Fruit fly (Drosophila melanogaster) whole organism, adult: Measurements from ENCODE around the gene CG7382.

ENCODE experiments used
- CG11617 ChIP-seq: fragments of 200-800 bp; sonication (Bioruptor generic); optimal IDR thresholded peaks from 2 replicates; lab custom pipeline; 2017; ENCODE audit warnings: mild to moderate bottlenecking, missing biosample characterization, missing genetic modification reagents, missing genetic modification characterization
- CG12768 ChIP-seq: fragments of 200-800 bp; sonication (Bioruptor generic); optimal IDR thresholded peaks from 2 replicates; lab custom pipeline; 2017; ENCODE audit warnings: missing biosample characterization, missing genetic modification characterization, mild to moderate bottlenecking, moderate library complexity, missing genetic modification reagents
- CG14711 ChIP-seq: fragments of 200-800 bp; sonication (Bioruptor generic); optimal IDR thresholded peaks from 2 replicates; lab custom pipeline; 2018; ENCODE audit warnings: missing biosample characterization, mild to moderate bottlenecking, missing genetic modification characterization, moderate library complexity
- CG1620 ChIP-seq: fragments of 200-800 bp; sonication (Bioruptor generic); optimal IDR thresholded peaks from 2 replicates; lab custom pipeline; 2016; ENCODE audit warnings: missing biosample characterization, missing genetic modification characterization
- CG33017 ChIP-seq: fragments of 200-800 bp; sonication (Bioruptor generic); optimal IDR thresholded peaks from 2 replicates; lab custom pipeline; 2018; ENCODE audit warnings: missing biosample characterization, mild to moderate bottlenecking, missing genetic modification characterization, moderate library complexity
- CG5204 ChIP-seq: fragments of 200-800 bp; sonication (Bioruptor generic); optimal IDR thresholded peaks from 2 replicates; lab custom pipeline; 2016; ENCODE audit warnings: missing biosample characterization, missing genetic modification characterization
- CG7045 ChIP-seq: fragments of 200-800 bp; sonication (Bioruptor generic); optimal IDR thresholded peaks from 2 replicates; lab custom pipeline; 2017; ENCODE audit warnings: missing biosample characterization, mild to moderate bottlenecking, missing genetic modification characterization
- CG7101 ChIP-seq: fragments of 200-800 bp; sonication (Bioruptor generic); optimal IDR thresholded peaks from 2 replicates; lab custom pipeline; 2018; ENCODE audit warnings: missing biosample characterization, mild to moderate bottlenecking, missing genetic modification characterization, moderate library complexity
- Clk ChIP-seq: fragments of 200-800 bp; sonication (Bioruptor generic); optimal IDR thresholded peaks from 2 replicates; lab custom pipeline; 2017; ENCODE audit warnings: missing biosample characterization, missing genetic modification characterization
- Crg-1 ChIP-seq: fragments of 200-800 bp; sonication (Bioruptor generic); optimal IDR thresholded peaks from 2 replicates; lab custom pipeline; 2016; ENCODE audit warnings: missing biosample characterization, missing genetic modification characterization
- Hr96 ChIP-seq: fragments of 200-800 bp; sonication (Bioruptor generic); optimal IDR thresholded peaks from 2 replicates; lab custom pipeline; 2016; ENCODE audit warnings: missing biosample characterization, missing genetic modification characterization
- Mnt ChIP-seq: fragments of 200-800 bp; sonication (Bioruptor generic); optimal IDR thresholded peaks from 2 replicates; lab custom pipeline; 2016; ENCODE audit warnings: missing biosample characterization, mild to moderate bottlenecking, missing genetic modification characterization
- bab1 ChIP-seq: fragments of 200-800 bp; sonication (Bioruptor generic); optimal IDR thresholded peaks from 3 replicates; lab custom pipeline; 2019; ENCODE audit warnings: missing biosample characterization, mild to moderate bottlenecking, missing genetic modification characterization, moderate library complexity
- cic ChIP-seq: fragments of 200-800 bp; sonication (Bioruptor generic); optimal IDR thresholded peaks from 2 replicates; lab custom pipeline; 2017; ENCODE audit warnings: missing biosample characterization, mild to moderate bottlenecking, missing genetic modification characterization, moderate library complexity
- cnc ChIP-seq, 2 experiments: fragments of >200 bp; optimal IDR thresholded peaks; 2 replicates each; lab custom pipeline; 2017
- kay ChIP-seq: fragments of 200-800 bp; sonication (Bioruptor generic); peaks from one replicate; lab custom pipeline; 2016; ENCODE audit warnings: missing biosample characterization, missing genetic modification characterization, borderline replicate concordance
- ovo ChIP-seq: fragments of 200-800 bp; sonication (Bioruptor generic); optimal IDR thresholded peaks from 2 replicates; lab custom pipeline; 2016; ENCODE audit warnings: missing biosample characterization, missing genetic modification characterization
- pad ChIP-seq: fragments of 200-800 bp; sonication (Bioruptor generic); optimal IDR thresholded peaks from 3 replicates; lab custom pipeline; 2017; ENCODE audit warnings: missing biosample characterization, missing genetic modification characterization, mild to moderate bottlenecking, moderate library complexity, missing genetic modification reagents
- tj ChIP-seq: fragments of 200-800 bp; sonication (Bioruptor generic); optimal IDR thresholded peaks from 3 replicates; lab custom pipeline; 2017; ENCODE audit warnings: missing biosample characterization, mild to moderate bottlenecking, missing genetic modification characterization, moderate library complexity
- toe ChIP-seq: fragments of 200-800 bp; sonication (Bioruptor generic); optimal IDR thresholded peaks from 2 replicates; lab custom pipeline; 2016; ENCODE audit warnings: missing biosample characterization, missing genetic modification characterization

CG7382 gene

DNA sequence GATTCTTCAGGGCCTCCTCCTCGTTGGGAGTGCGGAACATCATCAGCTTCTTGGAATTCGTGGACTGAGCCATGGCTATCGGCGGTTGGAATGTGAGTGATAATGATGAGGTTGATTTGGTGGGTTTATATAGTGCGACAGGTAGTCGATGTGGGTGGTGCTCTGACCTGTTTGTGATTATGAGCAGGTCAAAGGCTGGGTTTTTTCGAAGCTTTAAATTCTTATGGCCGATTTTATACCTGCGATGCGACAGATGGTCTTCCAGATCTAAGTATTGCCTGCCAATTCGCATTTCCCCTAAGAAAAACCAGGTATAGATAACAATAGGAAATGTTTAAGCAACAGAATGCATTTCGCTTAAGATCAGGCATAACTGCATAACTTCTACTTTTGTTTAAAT lies 31.0 kb upstream of the CG7382 start, which contains the start of gene CG14014:
Gene CG14014, minus strand, starts transcription at position 101 of the 400 bp plus-strand sequence.
- TF ChIP-seq Hr96 (GFP tag; lab: Kevin White, UChicago) (no peak), CG12768 (GFP tag; lab: Kevin White, UChicago) (no peak), tj (GFP tag; lab: Kevin White, UChicago) (no peak), cnc (optimal IDR thresholded peaks at IDR 0.05; lab: Kevin White, UChicago) (no peak), CG1620 (no peak), Clk (GFP tag; lab: Kevin White, UChicago) (no peak), cic (GFP tag; lab: Kevin White, UChicago) (no peak), CG5204 (GFP tag; lab: Kevin White, UChicago) (no peak), toe (GFP tag; lab: Kevin White, UChicago) (no peak), Mnt (GFP tag; lab: Kevin White, UChicago) (no peak), CG7045 (no peak), ovo (GFP tag; lab: Kevin White, UChicago) (no peak), bab1 (GFP tag; lab: Kevin White, UChicago) (no peak), kay (GFP tag; lab: Kevin White, UChicago) (no peak), CG11617 (GFP tag; lab: Kevin White, UChicago) (no peak)

DNA sequence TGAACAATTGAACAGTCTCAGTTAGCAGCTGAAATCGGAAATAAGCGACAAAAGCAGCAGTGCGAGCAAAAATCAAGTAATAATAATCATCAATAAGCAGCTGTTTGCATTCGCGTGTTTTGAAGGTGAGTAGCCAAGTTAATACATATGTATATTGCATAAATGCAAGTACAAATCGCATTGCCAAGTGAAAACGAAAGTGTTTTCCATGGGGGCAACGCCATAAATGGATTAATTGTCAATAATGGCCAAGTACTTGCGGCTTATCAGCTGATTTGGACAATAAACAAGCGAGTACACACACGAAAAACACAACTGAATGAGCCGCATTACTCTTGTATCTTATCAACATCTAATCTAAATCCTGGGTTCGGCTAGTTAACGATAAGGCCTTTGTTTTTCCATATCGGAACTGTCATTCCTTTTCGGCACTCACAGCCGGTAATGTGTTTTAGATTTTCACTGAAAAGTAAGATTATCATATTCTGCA lies 27.6 kb upstream of the CG7382 start:
- peak; percentile 40 for TF ChIP-seq toe (GFP tag; lab: Kevin White, UChicago)
- TF ChIP-seq CG1620 = no peak
- peak; percentile 5 for TF ChIP-seq Mnt (GFP tag; lab: Kevin White, UChicago)
- TF ChIP-seq Crg-1 = peak; percentile 0
- TF ChIP-seq ovo (GFP tag; lab: Kevin White, UChicago) = peak; percentile 7
- TF ChIP-seq cic (GFP tag; lab: Kevin White, UChicago) = peak; percentile 96
- peak; percentile 80 for TF ChIP-seq tj (GFP tag; lab: Kevin White, UChicago)
- TF ChIP-seq CG33017 (tag; lab: Kevin White, UChicago) = peak; percentile 34
- TF ChIP-seq CG7045 = peak; percentile 10
- peak; percentile 46 for TF ChIP-seq CG7101 (tag; lab: Kevin White, UChicago)
- TF ChIP-seq CG14711 = no peak
- TF ChIP-seq bab1 (GFP tag; lab: Kevin White, UChicago) = no peak
- TF ChIP-seq kay (GFP tag; lab: Kevin White, UChicago) = peak; percentile 21
- TF ChIP-seq CG12768 (GFP tag; lab: Kevin White, UChicago) = peak; percentile 45

DNA sequence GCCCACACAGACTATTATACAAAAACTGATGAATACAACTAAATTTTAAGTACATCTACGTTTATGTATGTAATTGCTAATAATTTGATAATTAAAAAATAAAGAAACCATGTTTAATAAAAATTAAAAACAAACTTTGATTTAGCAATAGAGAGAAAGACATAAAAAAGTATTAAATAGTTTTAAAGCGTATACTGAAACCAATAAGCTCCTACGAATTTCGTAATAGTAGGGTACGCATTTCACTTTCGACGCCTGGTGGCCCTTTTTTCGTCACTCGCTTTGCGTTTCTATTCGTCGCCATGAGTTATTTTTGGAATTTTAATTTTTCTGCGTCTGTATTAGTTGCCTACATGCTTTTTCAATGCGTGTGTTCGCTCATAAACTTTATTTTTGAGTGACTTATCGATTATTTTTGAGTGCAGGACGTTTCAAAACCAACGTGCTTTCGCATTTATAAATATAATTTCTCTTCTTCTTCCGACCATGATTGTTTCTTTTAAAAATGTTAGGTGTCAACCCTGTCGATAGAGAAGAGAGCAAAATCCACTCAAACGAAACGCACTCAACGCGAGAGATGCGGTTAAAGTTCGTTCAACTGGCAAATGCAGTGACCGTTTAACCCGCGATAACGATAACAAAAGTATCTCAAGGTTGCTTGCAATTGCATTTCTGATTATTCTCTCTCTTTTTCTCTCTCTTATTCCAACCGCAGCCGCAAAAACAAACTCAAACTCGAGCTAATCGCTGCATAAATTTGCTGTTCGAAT lies 27.0 kb upstream of the CG7382 start, which contains the start of gene Oscillin:
Gene Oscillin, plus strand, starts transcription at position 569 of the 770 bp plus-strand sequence.
- peak; percentile 31 for TF ChIP-seq pad (GFP tag; lab: Kevin White, UChicago)
- TF ChIP-seq tj (GFP tag; lab: Kevin White, UChicago) = no peak
- no peak for TF ChIP-seq ovo (GFP tag; lab: Kevin White, UChicago)
- peak; percentile 87 for TF ChIP-seq kay (GFP tag; lab: Kevin White, UChicago)
- no peak for TF ChIP-seq Clk (GFP tag; lab: Kevin White, UChicago)
- no peak for TF ChIP-seq CG33017 (tag; lab: Kevin White, UChicago)
- peak; percentile 31 for TF ChIP-seq CG7101 (tag; lab: Kevin White, UChicago)
- no peak for TF ChIP-seq Crg-1
- no peak for TF ChIP-seq Mnt (GFP tag; lab: Kevin White, UChicago)
- TF ChIP-seq CG12768 (GFP tag; lab: Kevin White, UChicago) = peak; percentile 36
- TF ChIP-seq cic (GFP tag; lab: Kevin White, UChicago) = no peak
- peak; percentile 27 for TF ChIP-seq CG5204 (GFP tag; lab: Kevin White, UChicago)
- no peak for TF ChIP-seq toe (GFP tag; lab: Kevin White, UChicago)
- TF ChIP-seq CG14711 = peak; percentile 93
- TF ChIP-seq CG1620 = no peak
- TF ChIP-seq CG7045 = peak; percentile 59
- TF ChIP-seq CG11617 (GFP tag; lab: Kevin White, UChicago) = peak; percentile 43
- TF ChIP-seq cnc (optimal IDR thresholded peaks at IDR 0.05; lab: Kevin White, UChicago) = peak in 1 of 2 experiments; percentile 21
- TF ChIP-seq Hr96 (GFP tag; lab: Kevin White, UChicago) = no peak
- TF ChIP-seq bab1 (GFP tag; lab: Kevin White, UChicago) = peak; percentile 65

DNA sequence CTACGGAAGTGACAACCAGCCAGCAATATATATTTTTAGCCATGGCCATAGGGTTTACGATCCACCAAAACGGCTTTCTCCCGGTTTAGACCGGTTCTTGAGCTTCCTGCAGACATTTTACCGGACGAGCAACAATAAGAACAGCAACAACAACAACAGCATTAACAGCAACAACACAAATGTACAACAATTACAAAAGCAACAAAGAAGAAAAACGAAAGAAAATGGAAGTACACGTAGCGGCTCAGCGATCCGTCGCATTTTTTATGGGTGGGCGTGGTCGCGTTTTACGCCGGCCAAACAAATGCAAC lies 26.5 kb upstream of the CG7382 start:
- TF ChIP-seq ovo (GFP tag; lab: Kevin White, UChicago) = no peak
- TF ChIP-seq kay (GFP tag; lab: Kevin White, UChicago) = no peak
- TF ChIP-seq CG12768 (GFP tag; lab: Kevin White, UChicago) = no peak
- TF ChIP-seq Mnt (GFP tag; lab: Kevin White, UChicago) = no peak
- no peak for TF ChIP-seq CG7101 (tag; lab: Kevin White, UChicago)
- TF ChIP-seq CG7045 = no peak
- TF ChIP-seq CG5204 (GFP tag; lab: Kevin White, UChicago) = no peak
- TF ChIP-seq CG1620 = no peak
- no peak for TF ChIP-seq cnc (optimal IDR thresholded peaks at IDR 0.05; lab: Kevin White, UChicago)
- no peak for TF ChIP-seq tj (GFP tag; lab: Kevin White, UChicago)
- TF ChIP-seq bab1 (GFP tag; lab: Kevin White, UChicago) = no peak
- TF ChIP-seq Crg-1 = no peak
- no peak for TF ChIP-seq Clk (GFP tag; lab: Kevin White, UChicago)
- TF ChIP-seq Hr96 (GFP tag; lab: Kevin White, UChicago) = no peak
- no peak for TF ChIP-seq CG11617 (GFP tag; lab: Kevin White, UChicago)
- no peak for TF ChIP-seq CG14711
- no peak for TF ChIP-seq pad (GFP tag; lab: Kevin White, UChicago)
- TF ChIP-seq cic (GFP tag; lab: Kevin White, UChicago) = no peak
- no peak for TF ChIP-seq toe (GFP tag; lab: Kevin White, UChicago)

DNA sequence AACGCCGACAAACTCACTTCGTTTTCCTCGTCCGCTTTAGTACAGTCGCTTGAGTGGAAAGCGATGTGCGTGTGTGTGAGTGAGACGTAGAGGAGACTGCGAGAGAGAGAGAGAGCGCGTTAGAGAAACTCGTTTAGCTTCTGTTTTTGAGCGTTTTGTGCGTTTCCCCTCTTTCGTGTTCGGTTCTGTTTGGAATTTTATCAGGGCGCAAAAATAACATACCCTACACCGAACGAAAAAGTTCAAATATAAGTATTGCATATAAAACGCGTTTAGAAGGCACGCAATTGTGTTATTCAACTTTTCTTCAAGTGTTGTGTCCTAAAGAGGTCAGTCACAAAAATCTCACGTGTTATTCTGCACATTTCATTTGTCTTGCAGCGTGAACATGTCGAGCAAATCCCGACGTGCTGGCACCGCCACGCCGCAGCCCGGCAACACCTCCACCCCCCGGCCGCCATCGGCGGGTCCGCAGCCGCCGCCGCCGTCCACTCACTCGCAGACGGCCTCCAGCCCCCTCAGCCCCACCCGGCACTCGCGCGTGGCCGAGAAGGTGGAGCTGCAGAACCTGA lies 23.3 kb upstream of the CG7382 start:
- TF ChIP-seq bab1 (GFP tag; lab: Kevin White, UChicago) (no peak), kay (GFP tag; lab: Kevin White, UChicago) (no peak), toe (GFP tag; lab: Kevin White, UChicago) (no peak), tj (GFP tag; lab: Kevin White, UChicago) (no peak), Crg-1 (no peak), pad (GFP tag; lab: Kevin White, UChicago) (peak; percentile 97), Mnt (GFP tag; lab: Kevin White, UChicago) (no peak), CG7101 (tag; lab: Kevin White, UChicago) (no peak), CG5204 (GFP tag; lab: Kevin White, UChicago) (no peak), Clk (GFP tag; lab: Kevin White, UChicago) (no peak), CG7045 (peak; percentile 5)
